Worm (Caenorhabditis elegans): Measurements from ENCODE around the gene pqm-1.

DNA sequence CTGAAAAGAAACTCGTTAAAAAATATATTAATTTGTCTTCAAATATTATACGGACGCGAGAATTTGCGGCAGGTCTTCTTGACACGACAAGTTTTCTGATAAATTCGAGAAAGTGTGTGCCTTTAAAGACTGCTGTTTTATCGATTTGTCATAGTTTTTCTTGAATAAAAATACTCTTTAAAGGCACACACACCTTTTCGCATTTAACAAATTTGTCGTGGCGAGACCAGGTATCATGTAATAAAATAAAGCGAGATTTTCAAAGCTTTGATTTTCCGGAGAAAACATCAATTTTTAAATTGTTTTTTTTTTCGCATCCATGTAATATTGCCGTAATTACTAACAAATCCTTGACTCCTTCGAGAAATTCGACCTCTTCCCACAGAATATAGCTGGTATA is 51.2 kb downstream of the pqm-1 start:
- TF ChIP-seq egl-27 (tag; optimal IDR thresholded peaks at IDR 0.05) (no peak), ceh-16 (tag; optimal IDR thresholded peaks at IDR 0.05) (no peak), ztf-11 (tag; optimal IDR thresholded peaks at IDR 0.05) (no peak), nhr-237 (tag; optimal IDR thresholded peaks at IDR 0.05) (no peak), unc-62 (GFP tag; optimal IDR thresholded peaks at IDR 0.05) (no peak)
